Worm (Caenorhabditis elegans): ENCODE data around the gene ooc-3.

Gene ooc-3

DNA sequence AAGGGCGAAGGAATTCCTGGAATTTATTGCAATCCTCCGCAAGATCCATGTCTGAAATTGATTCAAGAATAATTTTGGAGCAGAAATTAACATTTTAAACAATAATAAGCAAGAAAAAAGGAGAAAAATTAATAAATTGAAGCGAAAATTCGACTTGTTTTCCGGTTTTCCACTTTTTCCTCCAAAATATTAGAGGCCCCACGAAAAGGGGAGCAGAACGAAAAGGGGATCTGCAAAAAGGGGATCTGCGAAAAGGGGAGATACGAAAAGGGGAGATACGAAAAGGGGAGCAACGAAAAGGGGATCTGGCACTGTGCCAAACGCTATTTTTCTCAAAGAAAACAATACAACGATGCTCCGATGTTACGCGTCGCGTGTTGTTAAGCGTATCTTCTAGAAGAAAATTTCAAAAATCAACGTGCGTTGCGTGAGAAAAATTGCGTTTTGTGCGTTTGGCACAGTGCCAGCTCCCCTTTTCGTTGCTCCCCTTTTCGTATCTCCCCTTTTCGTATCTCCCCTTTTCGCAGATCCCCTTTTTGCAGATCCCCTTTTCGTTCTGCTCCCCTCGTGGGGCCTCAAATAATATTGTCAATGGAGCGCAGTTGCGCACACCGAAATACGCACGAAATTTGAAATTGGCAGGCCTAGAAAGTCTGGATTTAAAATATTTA, 39.4 kb upstream of the ooc-3 start, which contains the start of gene Y62F5A.12 (continued):
- TF ChIP-seq ceh-48 (tag; optimal IDR thresholded peaks at IDR 0.05) (peak; percentile 35), F13H6.1 (tag; optimal IDR thresholded peaks at IDR 0.05) (peak; percentile 96), rnt-1 (tag; optimal IDR thresholded peaks at IDR 0.05) (peak; percentile 98), madf-2 (tag; optimal IDR thresholded peaks at IDR 0.05) (peak; percentile 52), ref-2 (tag; optimal IDR thresholded peaks at IDR 0.05) (peak; percentile 98), hlh-8 (tag; optimal IDR thresholded peaks at IDR 0.05) (peak; percentile 89)

DNA sequence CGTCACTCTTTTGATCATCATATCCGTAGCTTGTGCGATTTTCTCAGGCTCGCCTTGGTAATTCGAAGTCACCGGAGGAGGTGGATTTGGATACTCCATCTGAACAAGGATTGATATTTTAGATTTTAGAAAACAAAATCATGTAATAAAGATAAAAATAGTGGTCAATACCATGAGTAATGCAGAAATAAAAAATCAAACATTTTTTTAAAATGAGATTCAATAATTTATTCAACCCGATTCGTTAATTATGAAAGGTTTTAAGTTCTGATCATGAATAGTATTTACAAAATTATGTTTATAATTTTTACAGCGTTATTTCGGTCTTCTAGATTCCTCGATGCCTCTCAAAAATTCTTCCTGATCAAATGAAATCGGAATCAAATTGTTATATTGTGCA, 38.6 kb upstream of the ooc-3 start, which contains the start of gene mdt-8:
Gene mdt-8 (minus strand): TSS at position 101 of the 400 bp plus-strand sequence.
- TF ChIP-seq hlh-15 (tag; optimal IDR thresholded peaks at IDR 0.05), result no peak
- TF ChIP-seq ztf-16 (tag; optimal IDR thresholded peaks at IDR 0.05), result no peak

DNA sequence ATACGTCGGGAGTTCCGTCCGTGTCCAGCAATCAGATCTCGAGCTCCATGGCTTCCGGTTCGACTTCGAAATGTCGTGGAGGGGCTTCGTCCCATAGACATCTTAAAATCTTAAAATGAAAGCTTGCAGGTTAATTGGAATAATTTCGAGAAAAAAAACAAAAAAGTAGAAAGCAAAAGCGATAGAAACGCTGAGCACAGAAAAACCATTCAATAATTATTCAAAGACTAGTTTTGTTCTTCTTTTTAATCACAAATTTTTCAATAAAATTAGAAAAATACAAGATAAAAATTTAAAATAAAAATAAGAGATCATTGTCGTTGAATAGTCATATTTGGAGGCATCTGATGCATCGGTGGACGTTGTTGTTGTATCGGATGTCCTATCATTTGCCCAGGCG, 31.8 kb upstream of the ooc-3 start, which contains the start of gene age-1:
Gene age-1 (minus strand): TSS at position 101 of the 400 bp plus-strand sequence.
- TF ChIP-seq che-1 (tag; optimal IDR thresholded peaks at IDR 0.05) (no peak), ceh-19 (GFP tag; optimal IDR thresholded peaks at IDR 0.05) (no peak), pqm-1 (tag; optimal IDR thresholded peaks at IDR 0.05) (no peak), fkh-10 (GFP tag; optimal IDR thresholded peaks at IDR 0.05) (no peak), ceh-6 (GFP tag; optimal IDR thresholded peaks at IDR 0.05) (no peak), zip-5 (tag; optimal IDR thresholded peaks at IDR 0.05) (no peak)

DNA sequence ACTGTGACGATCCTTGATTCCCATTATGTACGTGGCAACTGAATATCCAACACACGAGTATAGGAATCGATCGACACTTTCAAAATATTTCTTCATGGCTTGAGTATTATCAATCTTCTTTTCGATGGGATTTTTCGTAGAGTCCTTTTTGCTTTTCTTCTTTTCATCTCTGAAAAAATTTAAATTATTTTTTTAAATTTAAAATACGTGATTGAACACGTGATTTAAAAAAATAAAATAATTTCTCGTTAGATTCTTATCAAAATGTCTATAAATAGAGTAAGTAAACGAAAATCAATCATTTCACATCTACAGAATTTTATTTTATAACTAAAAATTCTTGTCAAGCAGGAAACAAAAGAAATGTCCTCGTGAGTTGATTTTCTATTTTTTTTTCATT, 26.2 kb upstream of the ooc-3 start, which contains the start of gene Y62F5A.10:
Gene Y62F5A.10 (plus strand): TSS at position 301 of the 400 bp plus-strand sequence.
- TF ChIP-seq ttx-3 (tag; optimal IDR thresholded peaks at IDR 0.05) (no peak), mec-3 (tag; optimal IDR thresholded peaks at IDR 0.05; ENCODE audit: borderline replicate concordance) (no peak), fax-1 (tag; optimal IDR thresholded peaks at IDR 0.05) (no peak), ztf-16 (tag; optimal IDR thresholded peaks at IDR 0.05) (no peak), ets-4 (tag; optimal IDR thresholded peaks at IDR 0.05) (no peak), tbx-7 (tag; optimal IDR thresholded peaks at IDR 0.05) (no peak)

DNA sequence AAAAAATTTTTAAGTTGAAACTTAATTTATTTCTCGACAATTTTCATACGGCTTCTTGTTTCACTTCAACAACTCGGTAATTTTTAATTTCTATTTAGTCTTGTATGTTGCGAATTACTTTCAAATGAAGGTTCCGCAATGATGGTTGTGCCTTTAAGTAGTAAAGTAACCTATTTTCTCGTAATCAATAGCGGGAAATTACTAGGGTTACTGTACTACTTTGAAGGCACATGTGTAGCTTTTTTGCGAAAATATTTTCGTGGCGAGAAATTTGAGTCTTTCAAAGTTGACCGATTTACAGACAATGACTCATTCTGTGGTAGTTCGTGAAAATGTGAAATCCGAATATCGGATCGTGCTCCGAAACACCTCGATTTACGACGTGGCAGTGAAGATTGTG, 23.1 kb upstream of the ooc-3 start, which contains the start of gene B0334.10:
Gene B0334.10 (plus strand): TSS at position 301 of the 400 bp plus-strand sequence.
- TF ChIP-seq nhr-11 (tag; optimal IDR thresholded peaks at IDR 0.05) (no peak), unc-55 (GFP tag; optimal IDR thresholded peaks at IDR 0.05) (no peak), pha-2 (tag; optimal IDR thresholded peaks at IDR 0.05) (no peak), ceh-18 (tag; optimal IDR thresholded peaks at IDR 0.05) (no peak), unc-3 (GFP tag; conservative IDR thresholded peaks at IDR 0.05) (no peak), unc-3 (tag; optimal IDR thresholded peaks at IDR 0.05) (no peak)

DNA sequence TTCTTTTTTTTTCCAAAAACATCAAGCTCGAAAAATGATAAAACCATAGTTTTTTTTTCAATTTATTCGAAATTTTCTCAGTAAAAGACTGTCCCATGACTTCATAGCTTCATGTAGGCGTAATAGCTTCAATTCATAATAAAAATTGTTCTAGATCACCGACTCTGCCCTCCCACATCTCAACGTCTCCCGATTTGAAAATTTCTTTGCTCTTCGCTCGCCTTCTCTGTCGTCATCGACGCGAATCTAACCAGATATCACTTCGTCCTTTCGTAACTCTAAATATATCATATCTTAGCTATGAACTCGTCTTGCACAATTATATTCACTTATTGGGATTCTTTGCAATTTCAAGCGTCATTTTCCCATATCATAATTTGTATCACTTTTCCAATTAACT, 19.7 kb upstream of the ooc-3 start, which contains the start of gene srh-44:
Gene srh-44 (plus strand): TSS at position 301 of the 400 bp plus-strand sequence.
- no peak for TF ChIP-seq ttx-3 (tag; optimal IDR thresholded peaks at IDR 0.05)
- TF ChIP-seq ceh-31 (tag; optimal IDR thresholded peaks at IDR 0.05), result no peak
- no peak for TF ChIP-seq madf-2 (tag; optimal IDR thresholded peaks at IDR 0.05)
- TF ChIP-seq sdc-2 (tag; optimal IDR thresholded peaks at IDR 0.05), result no peak
- TF ChIP-seq fkh-6 (tag; optimal IDR thresholded peaks at IDR 0.05), result no peak
- no peak for TF ChIP-seq pha-2 (tag; optimal IDR thresholded peaks at IDR 0.05)
- TF ChIP-seq dmd-4 (tag; optimal IDR thresholded peaks at IDR 0.05; ENCODE audit: borderline replicate concordance), result no peak
- no peak for TF ChIP-seq unc-3 (GFP tag; conservative IDR thresholded peaks at IDR 0.05)
- no peak for TF ChIP-seq unc-3 (tag; optimal IDR thresholded peaks at IDR 0.05)
- no peak for TF ChIP-seq pha-4 (tag; optimal IDR thresholded peaks at IDR 0.05)
- TF ChIP-seq nhr-11 (tag; optimal IDR thresholded peaks at IDR 0.05), result no peak
- no peak for TF ChIP-seq ref-2 (tag; optimal IDR thresholded peaks at IDR 0.05)
- no peak for TF ChIP-seq elt-4 (tag; optimal IDR thresholded peaks at IDR 0.05)
- no peak for TF ChIP-seq ceh-19 (GFP tag; optimal IDR thresholded peaks at IDR 0.05)
- TF ChIP-seq dve-1 (tag; optimal IDR thresholded peaks at IDR 0.05), result no peak
- TF ChIP-seq che-1 (tag; optimal IDR thresholded peaks at IDR 0.05), result no peak
- no peak for TF ChIP-seq odd-2 (tag; optimal IDR thresholded peaks at IDR 0.05)
- no peak for TF ChIP-seq unc-86 (tag; optimal IDR thresholded peaks at IDR 0.05)
- TF ChIP-seq mec-3 (tag; optimal IDR thresholded peaks at IDR 0.05; ENCODE audit: borderline replicate concordance), result no peak
- no peak for TF ChIP-seq ceh-9 (tag; optimal IDR thresholded peaks at IDR 0.05)
- TF ChIP-seq sox-4 (tag; optimal IDR thresholded peaks at IDR 0.05), result no peak
